Fruit fly (Drosophila melanogaster) S2 (cell line): ENCODE data around the gene rictor.

Experiments used
- CG8478 ChIP-seq: fragments of >200 bp; optimal IDR thresholded peaks from 2 replicates; lab custom pipeline; 2018
- CTCF ChIP-seq, 2 experiments: fragments of >200 bp; optimal IDR thresholded peaks; 2 replicates each; lab custom pipeline; 2018

- TF ChIP-seq CTCF (optimal IDR thresholded peaks at IDR 0.05; lab: Kevin White, UChicago) (no peak), CG8478 (lab: Kevin White, UChicago) (no peak)
Measured at dm6 chrX:19297899-19298784, 37.1 kb upstream of the rictor start, which contains the start of gene CG8034.
